Worm (Caenorhabditis elegans): ENCODE data around the gene F22B5.6.

The F22B5.6 gene

ce11 chrII:8483124-8483792, 27.3 kb upstream of the F22B5.6 start:
- TF ChIP-seq ref-1 (GFP tag; conservative IDR thresholded peaks at IDR 0.05) = no peak
- TF ChIP-seq ztf-29 (GFP tag; IDR thresholded peaks at IDR 0.05) = no peak
- no peak for TF ChIP-seq cog-1 (tag; optimal IDR thresholded peaks at IDR 0.05)
- no peak for TF ChIP-seq tab-1 (GFP tag; IDR thresholded peaks at IDR 0.05)
- TF ChIP-seq ztf-23 (GFP tag; IDR thresholded peaks at IDR 0.05) = no peak
- no peak for TF ChIP-seq med-1 (GFP tag; optimal IDR thresholded peaks at IDR 0.05; ENCODE audit: insufficient read depth)
- no peak for TF ChIP-seq T22C8.4 (GFP tag; IDR thresholded peaks at IDR 0.05)
- TF ChIP-seq flt-1 (GFP tag; IDR thresholded peaks at IDR 0.05) = no peak
- TF ChIP-seq klf-2 (GFP tag; conservative IDR thresholded peaks at IDR 0.05) = no peak

ce11 chrII:8481731-8482253, 25.8 kb upstream of the F22B5.6 start, which contains the start of gene M05D6.5:
TSS of gene M05D6.5 (minus strand) at chrII:8482203.
- no peak for TF ChIP-seq ref-1 (GFP tag; conservative IDR thresholded peaks at IDR 0.05)
- TF ChIP-seq ztf-29 (GFP tag; IDR thresholded peaks at IDR 0.05) = no peak
- TF ChIP-seq med-1 (GFP tag; optimal IDR thresholded peaks at IDR 0.05; ENCODE audit: insufficient read depth) = no peak
- no peak for TF ChIP-seq ztf-23 (GFP tag; IDR thresholded peaks at IDR 0.05)
- TF ChIP-seq cog-1 (tag; optimal IDR thresholded peaks at IDR 0.05) = no peak
- TF ChIP-seq flt-1 (GFP tag; IDR thresholded peaks at IDR 0.05) = no peak
- TF ChIP-seq T22C8.4 (GFP tag; IDR thresholded peaks at IDR 0.05) = no peak
- TF ChIP-seq tab-1 (GFP tag; IDR thresholded peaks at IDR 0.05) = no peak
- no peak for TF ChIP-seq klf-2 (GFP tag; conservative IDR thresholded peaks at IDR 0.05)

ce11 chrII:8481033-8481708, 25.2 kb upstream of the F22B5.6 start:
- TF ChIP-seq cog-1 (tag; optimal IDR thresholded peaks at IDR 0.05) = no peak
- TF ChIP-seq tab-1 (GFP tag; IDR thresholded peaks at IDR 0.05) = no peak
- no peak for TF ChIP-seq flt-1 (GFP tag; IDR thresholded peaks at IDR 0.05)
- no peak for TF ChIP-seq med-1 (GFP tag; optimal IDR thresholded peaks at IDR 0.05; ENCODE audit: insufficient read depth)

- TF ChIP-seq flt-1 (GFP tag; IDR thresholded peaks at IDR 0.05) (no peak), cog-1 (tag; optimal IDR thresholded peaks at IDR 0.05) (no peak), ref-1 (GFP tag; conservative IDR thresholded peaks at IDR 0.05) (no peak), ztf-23 (GFP tag; IDR thresholded peaks at IDR 0.05) (no peak), tab-1 (GFP tag; IDR thresholded peaks at IDR 0.05) (no peak), med-1 (GFP tag; optimal IDR thresholded peaks at IDR 0.05; ENCODE audit: insufficient read depth) (no peak), T22C8.4 (GFP tag; IDR thresholded peaks at IDR 0.05) (no peak), klf-2 (GFP tag; conservative IDR thresholded peaks at IDR 0.05) (no peak), ztf-29 (GFP tag; IDR thresholded peaks at IDR 0.05) (no peak)
These were observed 24.2 kb upstream of the F22B5.6 start, which contains the start of gene lact-4 for ce11 chrII:8480166-8480565. TSS of gene lact-4 (minus strand) at chrII:8480478.

ce11 chrII:8479337-8479736, 23.3 kb upstream of the F22B5.6 start:
- TF ChIP-seq med-1 (GFP tag; optimal IDR thresholded peaks at IDR 0.05; ENCODE audit: insufficient read depth) (no peak), cog-1 (tag; optimal IDR thresholded peaks at IDR 0.05) (no peak), tab-1 (GFP tag; IDR thresholded peaks at IDR 0.05) (no peak), klf-2 (GFP tag; conservative IDR thresholded peaks at IDR 0.05) (no peak), ref-1 (GFP tag; conservative IDR thresholded peaks at IDR 0.05) (no peak), T22C8.4 (GFP tag; IDR thresholded peaks at IDR 0.05) (no peak), ztf-23 (GFP tag; IDR thresholded peaks at IDR 0.05) (no peak), flt-1 (GFP tag; IDR thresholded peaks at IDR 0.05) (no peak), ztf-29 (GFP tag; IDR thresholded peaks at IDR 0.05) (no peak)

- TF ChIP-seq ztf-23 (GFP tag; IDR thresholded peaks at IDR 0.05) (no peak), med-1 (GFP tag; optimal IDR thresholded peaks at IDR 0.05; ENCODE audit: insufficient read depth) (no peak), cog-1 (tag; optimal IDR thresholded peaks at IDR 0.05) (no peak), tab-1 (GFP tag; IDR thresholded peaks at IDR 0.05) (no peak), ztf-29 (GFP tag; IDR thresholded peaks at IDR 0.05) (no peak), klf-2 (GFP tag; conservative IDR thresholded peaks at IDR 0.05) (no peak), ref-1 (GFP tag; conservative IDR thresholded peaks at IDR 0.05) (no peak), flt-1 (GFP tag; IDR thresholded peaks at IDR 0.05) (no peak), T22C8.4 (GFP tag; IDR thresholded peaks at IDR 0.05) (no peak)
These were observed 19.4 kb upstream of the F22B5.6 start, which contains the start of the genes M05D6.1 and M05D6.3 for ce11 chrII:8475306-8475822. TSS of gene M05D6.1 (minus strand) at chrII:8475406. TSS of gene M05D6.3 (plus strand) at chrII:8475772.

- TF ChIP-seq tab-1 (GFP tag; IDR thresholded peaks at IDR 0.05) (no peak), T22C8.4 (GFP tag; IDR thresholded peaks at IDR 0.05) (no peak), flt-1 (GFP tag; IDR thresholded peaks at IDR 0.05) (no peak), ztf-23 (GFP tag; IDR thresholded peaks at IDR 0.05) (no peak), med-1 (GFP tag; optimal IDR thresholded peaks at IDR 0.05; ENCODE audit: insufficient read depth) (no peak), ztf-29 (GFP tag; IDR thresholded peaks at IDR 0.05) (no peak), cog-1 (tag; optimal IDR thresholded peaks at IDR 0.05) (no peak), klf-2 (GFP tag; conservative IDR thresholded peaks at IDR 0.05) (no peak), ref-1 (GFP tag; conservative IDR thresholded peaks at IDR 0.05) (no peak)
These were observed 16.9 kb upstream of the F22B5.6 start for ce11 chrII:8472916-8473315.

ce11 chrII:8471139-8471538, 15.1 kb upstream of the F22B5.6 start, which contains the start of gene M05D6.8:
TSS of gene M05D6.8 (minus strand) at chrII:8471239.
- TF ChIP-seq med-1 (GFP tag; optimal IDR thresholded peaks at IDR 0.05; ENCODE audit: insufficient read depth) (no peak), tab-1 (GFP tag; IDR thresholded peaks at IDR 0.05) (no peak), T22C8.4 (GFP tag; IDR thresholded peaks at IDR 0.05) (no peak), klf-2 (GFP tag; conservative IDR thresholded peaks at IDR 0.05) (no peak), ref-1 (GFP tag; conservative IDR thresholded peaks at IDR 0.05) (no peak), flt-1 (GFP tag; IDR thresholded peaks at IDR 0.05) (no peak), ztf-29 (GFP tag; IDR thresholded peaks at IDR 0.05) (no peak), ztf-23 (GFP tag; IDR thresholded peaks at IDR 0.05) (no peak), cog-1 (tag; optimal IDR thresholded peaks at IDR 0.05) (no peak)

ce11 chrII:8467809-8468208, 11.8 kb upstream of the F22B5.6 start, which contains the start of gene M05D6.2:
TSS of gene M05D6.2 (plus strand) at chrII:8468109.
- TF ChIP-seq ref-1 (GFP tag; conservative IDR thresholded peaks at IDR 0.05) (no peak), klf-2 (GFP tag; conservative IDR thresholded peaks at IDR 0.05) (no peak), T22C8.4 (GFP tag; IDR thresholded peaks at IDR 0.05) (no peak)

All from whole organism, midembryonic.